Worm (Caenorhabditis elegans): ENCODE results near the gene F28H6.4.
A peak's percentile ranks its signal among the peaks of the same experiment; 100 is the strongest.

The F28H6.4 gene

ce11 chrX:14127291-14127922 lies at the start of gene F28H6.4:
TSS of gene F28H6.4 (plus strand) at chrX:14127872.
- TF ChIP-seq hlh-30 (tag; optimal IDR thresholded peaks at IDR 0.05; ENCODE audit: insufficient read depth), result no peak
- peak; percentile 28 for TF ChIP-seq ets-4 (tag; optimal IDR thresholded peaks at IDR 0.05)
- TF ChIP-seq odd-2 (tag; optimal IDR thresholded peaks at IDR 0.05), result no peak
- peak; percentile 5 for TF ChIP-seq ceh-18 (tag; optimal IDR thresholded peaks at IDR 0.05)
- TF ChIP-seq ceh-31 (tag; optimal IDR thresholded peaks at IDR 0.05), result peak; percentile 69
- peak; percentile 35 for TF ChIP-seq tbx-2 (tag; optimal IDR thresholded peaks at IDR 0.05)
- peak; percentile 28 for TF ChIP-seq nfya-1 (tag; optimal IDR thresholded peaks at IDR 0.05)
- TF ChIP-seq C08G9.2 (tag; optimal IDR thresholded peaks at IDR 0.05), result peak; percentile 51
- no peak for TF ChIP-seq syd-9 (tag; optimal IDR thresholded peaks at IDR 0.05)
- TF ChIP-seq sox-4 (tag; optimal IDR thresholded peaks at IDR 0.05), result no peak
- peak; percentile 14 for TF ChIP-seq ceh-2 (tag; optimal IDR thresholded peaks at IDR 0.05)
- TF ChIP-seq ceh-48 (tag; optimal IDR thresholded peaks at IDR 0.05), result peak; percentile 45
- no peak for TF ChIP-seq F13H6.1 (tag; optimal IDR thresholded peaks at IDR 0.05)

ce11 chrX:14078574-14078973 lies 49.1 kb upstream of the F28H6.4 start, which contains the start of gene C33G3.5:
TSS of gene C33G3.5 (minus strand) at chrX:14078674.
- TF ChIP-seq fax-1 (tag; optimal IDR thresholded peaks at IDR 0.05), result no peak
- no peak for TF ChIP-seq unc-55 (GFP tag; optimal IDR thresholded peaks at IDR 0.05)
- no peak for TF ChIP-seq ceh-22 (tag; optimal IDR thresholded peaks at IDR 0.05)
- no peak for TF ChIP-seq C08G9.2 (tag; optimal IDR thresholded peaks at IDR 0.05)
- TF ChIP-seq pha-2 (tag; optimal IDR thresholded peaks at IDR 0.05), result no peak
- no peak for TF ChIP-seq tbx-2 (tag; optimal IDR thresholded peaks at IDR 0.05)
- no peak for TF ChIP-seq odd-2 (tag; optimal IDR thresholded peaks at IDR 0.05)
- TF ChIP-seq ets-4 (tag; optimal IDR thresholded peaks at IDR 0.05), result no peak
- TF ChIP-seq ceh-2 (tag; optimal IDR thresholded peaks at IDR 0.05), result no peak
- TF ChIP-seq C38D4.7 (GFP tag; optimal IDR thresholded peaks at IDR 0.05), result no peak
- no peak for TF ChIP-seq nhr-11 (tag; optimal IDR thresholded peaks at IDR 0.05)
- TF ChIP-seq ref-2 (tag; optimal IDR thresholded peaks at IDR 0.05), result no peak
- no peak for TF ChIP-seq fkh-10 (GFP tag; optimal IDR thresholded peaks at IDR 0.05)

ce11 chrX:14084230-14084629 lies 43.4 kb upstream of the F28H6.4 start, which contains the start of gene C33G3.6:
TSS of gene C33G3.6 (minus strand) at chrX:14084330.
- no peak for TF ChIP-seq ceh-45 (GFP tag; IDR thresholded peaks at IDR 0.05)
- TF ChIP-seq pax-1 (tag; optimal IDR thresholded peaks at IDR 0.05), result no peak
- no peak for TF ChIP-seq C38D4.7 (GFP tag; optimal IDR thresholded peaks at IDR 0.05)
- no peak for TF ChIP-seq Y22D7AL.16 (tag; optimal IDR thresholded peaks at IDR 0.05)
- TF ChIP-seq hlh-8 (tag; optimal IDR thresholded peaks at IDR 0.05), result no peak
- TF ChIP-seq F13H6.1 (tag; optimal IDR thresholded peaks at IDR 0.05), result no peak
- TF ChIP-seq ets-4 (tag; optimal IDR thresholded peaks at IDR 0.05), result no peak
- no peak for TF ChIP-seq ceh-34 (tag; optimal IDR thresholded peaks at IDR 0.05)
- no peak for TF ChIP-seq pat-9 (tag; optimal IDR thresholded peaks at IDR 0.05)
- TF ChIP-seq fax-1 (tag; optimal IDR thresholded peaks at IDR 0.05), result no peak
- TF ChIP-seq fkh-6 (tag; optimal IDR thresholded peaks at IDR 0.05), result no peak
- no peak for TF ChIP-seq ceh-22 (tag; optimal IDR thresholded peaks at IDR 0.05)
- no peak for TF ChIP-seq sdc-2 (tag; optimal IDR thresholded peaks at IDR 0.05)
- no peak for TF ChIP-seq unc-55 (GFP tag; optimal IDR thresholded peaks at IDR 0.05)
- no peak for TF ChIP-seq hlh-30 (tag; optimal IDR thresholded peaks at IDR 0.05; ENCODE audit: insufficient read depth)
- TF ChIP-seq ref-2 (tag; optimal IDR thresholded peaks at IDR 0.05), result no peak

ce11 chrX:14085208-14085607 lies 42.5 kb upstream of the F28H6.4 start, which contains the start of gene F16B12.1:
TSS of gene F16B12.1 (plus strand) at chrX:14085508.
- TF ChIP-seq Y22D7AL.16 (tag; optimal IDR thresholded peaks at IDR 0.05) (no peak), eyg-1 (tag; optimal IDR thresholded peaks at IDR 0.05) (no peak), F13H6.1 (tag; optimal IDR thresholded peaks at IDR 0.05) (no peak), zip-5 (tag; optimal IDR thresholded peaks at IDR 0.05) (no peak), syd-9 (tag; optimal IDR thresholded peaks at IDR 0.05) (no peak), nfya-1 (tag; optimal IDR thresholded peaks at IDR 0.05) (no peak), ceh-19 (GFP tag; optimal IDR thresholded peaks at IDR 0.05) (no peak), elt-2 (tag; optimal IDR thresholded peaks at IDR 0.05) (no peak), dve-1 (tag; optimal IDR thresholded peaks at IDR 0.05) (no peak), pqm-1 (tag; optimal IDR thresholded peaks at IDR 0.05) (no peak), fkh-10 (GFP tag; optimal IDR thresholded peaks at IDR 0.05) (no peak), ceh-2 (tag; optimal IDR thresholded peaks at IDR 0.05) (no peak), ceh-48 (tag; optimal IDR thresholded peaks at IDR 0.05) (no peak), pha-4 (tag; optimal IDR thresholded peaks at IDR 0.05) (no peak), che-1 (tag; optimal IDR thresholded peaks at IDR 0.05) (no peak), hlh-13 (GFP tag; optimal IDR thresholded peaks at IDR 0.05) (no peak), K02D7.2 (tag; optimal IDR thresholded peaks at IDR 0.05) (no peak), ama-1 (optimal IDR thresholded peaks at IDR 0.05) (no peak)

All from whole organism, late embryonic.